Worm (Caenorhabditis elegans): Measurements from ENCODE around the gene npr-32.

Gene npr-32

DNA sequence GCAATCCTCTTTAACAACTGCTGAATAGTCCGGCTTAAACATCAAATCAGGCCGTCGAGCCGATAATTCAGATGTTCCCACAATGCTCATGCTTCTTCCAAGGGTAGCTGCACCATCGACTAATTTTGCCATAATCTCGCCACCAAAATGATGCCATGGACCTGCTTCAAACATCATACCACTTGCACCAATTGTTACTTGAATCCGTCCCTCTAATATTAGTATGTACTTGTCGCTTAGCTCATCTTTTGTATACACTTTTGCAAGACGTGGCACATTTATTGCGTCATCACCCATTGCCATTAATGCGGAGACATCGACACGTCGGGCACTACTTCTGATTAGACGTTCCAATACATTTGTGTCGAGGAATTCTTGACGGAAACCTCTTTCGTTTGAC lies 31.2 kb downstream of the npr-32 start:
- TF ChIP-seq F10B5.3 (tag; optimal IDR thresholded peaks at IDR 0.05) (no peak), attf-4 (tag; optimal IDR thresholded peaks at IDR 0.05) (no peak), nhr-111 (GFP tag; optimal IDR thresholded peaks at IDR 0.05) (no peak), aha-1 (tag) (peak; percentile 71), T20F7.1 (GFP tag; optimal IDR thresholded peaks at IDR 0.05) (no peak), arid-1 (GFP tag; conservative IDR thresholded peaks at IDR 0.05) (no peak)

DNA sequence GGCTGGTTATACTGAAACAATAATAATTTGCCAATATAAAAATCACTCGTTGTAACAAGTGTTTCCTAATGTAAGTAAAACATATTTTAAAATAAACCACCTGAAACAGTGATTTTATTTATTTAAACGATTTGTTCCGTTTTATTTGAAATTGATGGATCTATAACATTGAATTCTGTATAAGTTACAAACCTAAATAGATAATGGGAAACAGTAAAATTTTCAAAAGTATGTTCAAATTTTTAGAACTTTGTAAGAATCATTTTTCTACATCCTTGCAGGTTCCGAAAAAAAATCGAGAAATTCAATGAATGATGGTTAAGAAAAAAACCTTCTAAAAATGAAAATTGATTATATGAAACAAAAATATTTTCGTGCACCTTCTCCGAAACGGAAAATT lies 37.4 kb downstream of the npr-32 start:
- TF ChIP-seq F26F4.8 (GFP tag; conservative IDR thresholded peaks at IDR 0.05) (no peak), aha-1 (tag) (no peak), dmd-8 (GFP tag; IDR thresholded peaks at IDR 0.05) (no peak), zip-11 (GFP tag; IDR thresholded peaks at IDR 0.05) (no peak), zfp-3 (GFP tag; conservative IDR thresholded peaks at IDR 0.05) (no peak), zag-1 (tag; optimal IDR thresholded peaks at IDR 0.05) (no peak), lin-1 (GFP tag; IDR thresholded peaks at IDR 0.05) (no peak), mdt-29 (GFP tag; IDR thresholded peaks at IDR 0.05) (no peak), Y5F2A.4 (GFP tag; optimal IDR thresholded peaks at IDR 0.05) (no peak)

ce11 chrIV:17191791-17192190 lies 39.1 kb downstream of the npr-32 start, which contains the start of gene flp-17:
TSS of gene flp-17 (minus strand) at chrIV:17191891.
- TF ChIP-seq attf-4 (tag; optimal IDR thresholded peaks at IDR 0.05) = no peak
- TF ChIP-seq ctbp-1 (GFP tag; IDR thresholded peaks at IDR 0.05) = no peak
- TF ChIP-seq F37D6.2 (tag; optimal IDR thresholded peaks at IDR 0.05) = no peak
- no peak for TF ChIP-seq hmg-1.1 (GFP tag; IDR thresholded peaks at IDR 0.05)
- no peak for TF ChIP-seq snpc-1.2 (GFP tag; IDR thresholded peaks at IDR 0.05)
- no peak for TF ChIP-seq rbr-2 (tag; optimal IDR thresholded peaks at IDR 0.05)
- no peak for TF ChIP-seq mdt-29 (GFP tag; IDR thresholded peaks at IDR 0.05)
- TF ChIP-seq madf-9 (GFP tag; conservative IDR thresholded peaks at IDR 0.05) = no peak
- TF ChIP-seq T20F7.1 (GFP tag; optimal IDR thresholded peaks at IDR 0.05) = no peak

ce11 chrIV:17189193-17189592 lies 41.7 kb downstream of the npr-32 start:
- peak; percentile 26; the same call in 1 of the 2 replicates for TF ChIP-seq php-3 (GFP tag; IDR thresholded peaks at IDR 0.05)
- no peak for TF ChIP-seq mes-2 (tag; optimal IDR thresholded peaks at IDR 0.05; ENCODE audit: poor library complexity, severe bottlenecking)
- TF ChIP-seq nhr-42 (GFP tag; IDR thresholded peaks at IDR 0.05) = no peak
- no peak for TF ChIP-seq dmd-6 (GFP tag; IDR thresholded peaks at IDR 0.05)
- TF ChIP-seq daf-16 (GFP tag; optimal IDR thresholded peaks at IDR 0.05) = no peak
- no peak for TF ChIP-seq daf-16 (tag; optimal IDR thresholded peaks at IDR 0.05)
- TF ChIP-seq F44E2.7 (GFP tag; IDR thresholded peaks at IDR 0.05) = no peak
- peak; percentile 63 for TF ChIP-seq snpc-1.2 (GFP tag; IDR thresholded peaks at IDR 0.05)
- no peak for TF ChIP-seq nhr-28 (tag; optimal IDR thresholded peaks at IDR 0.05)
- TF ChIP-seq lsy-2 (tag; optimal IDR thresholded peaks at IDR 0.05) = no peak
- TF ChIP-seq nhr-76 (tag; optimal IDR thresholded peaks at IDR 0.05) = no peak
- no peak for TF ChIP-seq F10B5.3 (tag; optimal IDR thresholded peaks at IDR 0.05)
- TF ChIP-seq zip-2 (tag; optimal IDR thresholded peaks at IDR 0.05) = no peak

ce11 chrIV:17183629-17184028 lies 47.2 kb downstream of the npr-32 start, which contains the start of gene col-138:
TSS of gene col-138 (minus strand) at chrIV:17183729.
- peak; percentile 50; the same call in 1 of the 2 replicates for TF ChIP-seq T26A8.4 (GFP tag; IDR thresholded peaks at IDR 0.05)
- TF ChIP-seq sdz-12 (GFP tag; optimal IDR thresholded peaks at IDR 0.05) = no peak
- TF ChIP-seq aha-1 (tag) = no peak
- no peak for TF ChIP-seq zfp-2 (tag; optimal IDR thresholded peaks at IDR 0.05)
- no peak for TF ChIP-seq egl-43 (GFP tag; IDR thresholded peaks at IDR 0.05)
- no peak for TF ChIP-seq R02D3.7 (tag; optimal IDR thresholded peaks at IDR 0.05)
- no peak for TF ChIP-seq tag-97 (GFP tag; IDR thresholded peaks at IDR 0.05)
- no peak for TF ChIP-seq zag-1 (tag; optimal IDR thresholded peaks at IDR 0.05)
- 0 out of 2 replicates have a peak, but pooled peaks have one; percentile 13 for TF ChIP-seq ctbp-1 (GFP tag; IDR thresholded peaks at IDR 0.05)
- TF ChIP-seq ces-1 (GFP tag; optimal IDR thresholded peaks at IDR 0.05) = no peak
- no peak for TF ChIP-seq nhr-6 (tag; optimal IDR thresholded peaks at IDR 0.05)
- no peak for TF ChIP-seq F26F4.8 (GFP tag; conservative IDR thresholded peaks at IDR 0.05)
- TF ChIP-seq gei-8 (GFP tag; optimal IDR thresholded peaks at IDR 0.05) = no peak

Measured in whole organism, L4 larva.